Worm (Caenorhabditis elegans): Measurements from ENCODE around the gene rep-1.
A peak's percentile ranks its signal among the peaks of the same experiment; 100 is the strongest.

The rep-1 gene

ce11 chrIII:1532777-1533473 is 37.2 kb upstream of the rep-1 start, which contains the start of gene snf-6 (continued):
- TF ChIP-seq lin-40 (tag; optimal IDR thresholded peaks at IDR 0.05), result peak; percentile 31
- TF ChIP-seq lin-54 (GFP tag; optimal IDR thresholded peaks at IDR 0.05), result peak; percentile 94
- 0 out of 2 replicates have a peak, but pooled peaks have one; percentile 13 for TF ChIP-seq cebp-1 (GFP tag; IDR thresholded peaks at IDR 0.05)
- peak; percentile 72 for TF ChIP-seq cebp-1 (tag; optimal IDR thresholded peaks at IDR 0.05)
- no peak for TF ChIP-seq madf-10 (tag; optimal IDR thresholded peaks at IDR 0.05)
- no peak for TF ChIP-seq B0336.3 (GFP tag; IDR thresholded peaks at IDR 0.05)
- 0 out of 2 replicates have a peak, but pooled peaks have one; percentile 12 for TF ChIP-seq nfyb-1 (GFP tag; IDR thresholded peaks at IDR 0.05)
- TF ChIP-seq dpl-1 (GFP tag; optimal IDR thresholded peaks at IDR 0.05), result peak; percentile 54
- TF ChIP-seq efl-1 (GFP tag; optimal IDR thresholded peaks at IDR 0.05), result peak; percentile 77
- TF ChIP-seq Y95B8A.8 (GFP tag; IDR thresholded peaks at IDR 0.05), result no peak
- TF ChIP-seq let-607 (tag; optimal IDR thresholded peaks at IDR 0.05), result no peak
- TF ChIP-seq ztf-25 (GFP tag; IDR thresholded peaks at IDR 0.05), result no peak
- TF ChIP-seq sdz-38 (tag; optimal IDR thresholded peaks at IDR 0.05), result no peak
- TF ChIP-seq zfh-2 (GFP tag; conservative IDR thresholded peaks at IDR 0.05), result no peak
- no peak for TF ChIP-seq F22D6.2 (tag; optimal IDR thresholded peaks at IDR 0.05)
- no peak for TF ChIP-seq Y53F4B.3 (GFP tag; IDR thresholded peaks at IDR 0.05)
- TF ChIP-seq lin-35 (GFP tag; optimal IDR thresholded peaks at IDR 0.05), result peak in 2 of 3 experiments; percentile 52 to 92

ce11 chrIII:1533615-1534014 is 36.5 kb upstream of the rep-1 start, which contains the start of gene mtg-1:
TSS of gene mtg-1 (plus strand) at chrIII:1533774.
- TF ChIP-seq D2030.7 (GFP tag; IDR thresholded peaks at IDR 0.05) (peak; percentile 22; the same call in 1 of the 2 replicates), lin-54 (GFP tag; optimal IDR thresholded peaks at IDR 0.05) (peak; percentile 48), B0035.1 (tag; optimal IDR thresholded peaks at IDR 0.05) (no peak), die-1 (tag; optimal IDR thresholded peaks at IDR 0.05) (no peak), lin-26 (GFP tag; IDR thresholded peaks at IDR 0.05) (no peak), ztf-28 (GFP tag; IDR thresholded peaks at IDR 0.05) (no peak), lsl-1 (GFP tag; optimal IDR thresholded peaks at IDR 0.05) (peak; percentile 10), gei-17 (GFP tag; optimal IDR thresholded peaks at IDR 0.05) (no peak), rec-8 (tag; optimal IDR thresholded peaks at IDR 0.05) (no peak), ekl-4 (GFP tag; IDR thresholded peaks at IDR 0.05) (0 out of 2 replicates have a peak, but pooled peaks have one; percentile 39), efl-1 (GFP tag; optimal IDR thresholded peaks at IDR 0.05) (peak; percentile 14), snpc-3.4 (tag; optimal IDR thresholded peaks at IDR 0.05) (peak; percentile 59), ceh-27 (GFP tag; optimal IDR thresholded peaks at IDR 0.05) (no peak), tbp1 (GFP tag; optimal IDR thresholded peaks at IDR 0.05) (peak; percentile 6), sdz-38 (tag; optimal IDR thresholded peaks at IDR 0.05) (no peak), F49E8.2 (tag; optimal IDR thresholded peaks at IDR 0.05; ENCODE audit: insufficient read depth) (peak; percentile 14), F33H1.4 (GFP tag; IDR thresholded peaks at IDR 0.05) (peak; percentile 35; the same call in 1 of the 2 replicates), lsy-27 (tag; optimal IDR thresholded peaks at IDR 0.05; ENCODE audit: borderline replicate concordance, insufficient read depth) (no peak), ztf-18 (tag; optimal IDR thresholded peaks at IDR 0.05) (no peak), rcor-1 (GFP tag; IDR thresholded peaks at IDR 0.05) (peak; percentile 33; the same call in 1 of the 2 replicates), hmg-1.2 (GFP tag; IDR thresholded peaks at IDR 0.05) (peak; percentile 98), pha-4 (tag; optimal IDR thresholded peaks at IDR 0.05) (no peak), mcd-1 (GFP tag; IDR thresholded peaks at IDR 0.05) (peak; percentile 90), snpc-1.1 (tag; optimal IDR thresholded peaks at IDR 0.05; ENCODE audit: insufficient read depth) (peak; percentile 21)

Data from whole organism, young adult.